Worm (Caenorhabditis elegans): ENCODE measurements around the gene epic-3.

epic-3 gene

ce11 chrIV:1715705-1716104 is 8.5 kb downstream of the epic-3 start:
- TF ChIP-seq ceh-18 (tag; optimal IDR thresholded peaks at IDR 0.05) (no peak), nhr-232 (tag; optimal IDR thresholded peaks at IDR 0.05) (no peak), pros-1 (tag; optimal IDR thresholded peaks at IDR 0.05) (no peak), zip-5 (tag; optimal IDR thresholded peaks at IDR 0.05) (no peak), sox-2 (GFP tag; IDR thresholded peaks at IDR 0.05) (no peak), lim-6 (tag; optimal IDR thresholded peaks at IDR 0.05) (no peak), ceh-48 (tag; optimal IDR thresholded peaks at IDR 0.05) (no peak), C38D4.7 (GFP tag; optimal IDR thresholded peaks at IDR 0.05) (no peak), ceh-19 (GFP tag; optimal IDR thresholded peaks at IDR 0.05) (no peak), che-1 (tag; optimal IDR thresholded peaks at IDR 0.05) (no peak)

ce11 chrIV:1713618-1714017 is 10.6 kb downstream of the epic-3 start:
- TF ChIP-seq tbx-2 (tag; optimal IDR thresholded peaks at IDR 0.05) (no peak), ahr-1 (tag; optimal IDR thresholded peaks at IDR 0.05) (no peak), ceh-14 (tag; optimal IDR thresholded peaks at IDR 0.05) (no peak), ceh-24 (tag; optimal IDR thresholded peaks at IDR 0.05) (no peak), C38D4.7 (GFP tag; optimal IDR thresholded peaks at IDR 0.05) (no peak), gmeb-2 (tag; optimal IDR thresholded peaks at IDR 0.05) (no peak), hlh-6 (tag; optimal IDR thresholded peaks at IDR 0.05) (no peak), C08G9.2 (tag; optimal IDR thresholded peaks at IDR 0.05) (no peak), K02D7.2 (tag; optimal IDR thresholded peaks at IDR 0.05) (no peak), syd-9 (tag; optimal IDR thresholded peaks at IDR 0.05) (no peak)

- TF ChIP-seq sdc-2 (tag; optimal IDR thresholded peaks at IDR 0.05) (peak; percentile 14), C38D4.7 (GFP tag; optimal IDR thresholded peaks at IDR 0.05) (no peak), ama-1 (optimal IDR thresholded peaks at IDR 0.05) (peak; percentile 86), unc-86 (tag; optimal IDR thresholded peaks at IDR 0.05) (no peak), npax-4 (tag; optimal IDR thresholded peaks at IDR 0.05) (no peak), ceh-34 (tag; optimal IDR thresholded peaks at IDR 0.05) (no peak), nhr-11 (tag; optimal IDR thresholded peaks at IDR 0.05) (no peak), ref-2 (tag; optimal IDR thresholded peaks at IDR 0.05) (no peak)
Observed at ce11 chrIV:1711029-1711489, 13.1 kb downstream of the epic-3 start, which contains the start of gene rpi-2. Gene rpi-2 (plus strand): TSS chrIV:1711262.

- TF ChIP-seq npax-4 (tag; optimal IDR thresholded peaks at IDR 0.05) (no peak), hlh-8 (tag; optimal IDR thresholded peaks at IDR 0.05) (no peak), pax-1 (tag; optimal IDR thresholded peaks at IDR 0.05) (no peak), ceh-34 (tag; optimal IDR thresholded peaks at IDR 0.05) (no peak), fkh-10 (GFP tag; optimal IDR thresholded peaks at IDR 0.05) (no peak)
Observed at ce11 chrIV:1710535-1710934, 13.6 kb downstream of the epic-3 start.

ce11 chrIV:1709695-1710315 is 14.4 kb downstream of the epic-3 start, which contains the start of the genes pbs-1 and K08D12.3:
Gene pbs-1 (minus strand): TSS chrIV:1709745.
Gene K08D12.3 (plus strand): TSS chrIV:1710265.
- no peak for TF ChIP-seq ref-2 (tag; optimal IDR thresholded peaks at IDR 0.05)
- TF ChIP-seq Y22D7AL.16 (tag; optimal IDR thresholded peaks at IDR 0.05) = no peak
- peak; percentile 58 for TF ChIP-seq nfya-1 (tag; optimal IDR thresholded peaks at IDR 0.05)
- TF ChIP-seq fkh-10 (GFP tag; optimal IDR thresholded peaks at IDR 0.05) = no peak
- TF ChIP-seq hlh-30 (tag; optimal IDR thresholded peaks at IDR 0.05; ENCODE audit: insufficient read depth) = peak; percentile 6
- TF ChIP-seq hlh-13 (GFP tag; optimal IDR thresholded peaks at IDR 0.05) = no peak
- no peak for TF ChIP-seq ceh-34 (tag; optimal IDR thresholded peaks at IDR 0.05)
- peak; percentile 44 for TF ChIP-seq unc-55 (GFP tag; optimal IDR thresholded peaks at IDR 0.05)
- TF ChIP-seq K02D7.2 (tag; optimal IDR thresholded peaks at IDR 0.05) = no peak
- no peak for TF ChIP-seq gmeb-2 (tag; optimal IDR thresholded peaks at IDR 0.05)
- TF ChIP-seq ceh-30 (tag; optimal IDR thresholded peaks at IDR 0.05) = no peak
- no peak for TF ChIP-seq sdc-2 (tag; optimal IDR thresholded peaks at IDR 0.05)
- TF ChIP-seq tbx-2 (tag; optimal IDR thresholded peaks at IDR 0.05) = peak; percentile 19
- no peak for TF ChIP-seq nhr-11 (tag; optimal IDR thresholded peaks at IDR 0.05)
- TF ChIP-seq lin-11 (tag; optimal IDR thresholded peaks at IDR 0.05) = no peak
- no peak for TF ChIP-seq ceh-9 (tag; optimal IDR thresholded peaks at IDR 0.05)
- TF ChIP-seq ztf-16 (tag; optimal IDR thresholded peaks at IDR 0.05) = no peak
- no peak for TF ChIP-seq zip-5 (tag; optimal IDR thresholded peaks at IDR 0.05)
- TF ChIP-seq elt-4 (tag; optimal IDR thresholded peaks at IDR 0.05) = no peak
